Worm (Caenorhabditis elegans): ENCODE measurements around the gene vha-6.

DNA sequence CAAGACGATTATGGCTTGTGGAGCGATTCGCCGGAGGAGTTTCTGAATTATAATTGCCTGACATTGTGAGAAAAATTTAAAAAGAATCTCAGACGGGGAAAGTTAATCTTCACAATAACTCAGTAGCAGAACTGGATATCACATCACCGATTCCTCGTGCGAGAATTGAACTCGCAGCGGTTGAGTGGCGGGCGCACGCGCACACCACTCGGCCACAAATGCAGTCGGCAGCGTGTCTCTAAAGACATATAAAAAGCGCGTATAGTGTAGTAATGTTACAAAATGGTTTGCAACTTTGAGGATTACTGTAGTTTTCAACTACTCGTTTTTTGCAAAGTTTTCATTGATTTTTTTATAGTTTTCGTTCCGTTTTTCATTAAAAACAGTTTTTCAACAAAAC is 46.3 kb upstream of the vha-6 start:
- peak; percentile 15 for TF ChIP-seq R02D3.7 (tag; optimal IDR thresholded peaks at IDR 0.05)
- no peak for TF ChIP-seq zag-1 (tag; optimal IDR thresholded peaks at IDR 0.05)
- TF ChIP-seq ama-1 (optimal IDR thresholded peaks at IDR 0.05): no peak
- peak in 1 of 2 experiments; percentile 87 for TF ChIP-seq lsy-2 (tag; optimal IDR thresholded peaks at IDR 0.05)
- TF ChIP-seq egl-43 (GFP tag; IDR thresholded peaks at IDR 0.05): peak; percentile 99
- TF ChIP-seq pha-4 (GFP tag; IDR thresholded peaks at IDR 0.05): peak; percentile 96
- TF ChIP-seq pha-4 (tag; optimal IDR thresholded peaks at IDR 0.05): no peak
- TF ChIP-seq pqm-1 (tag; optimal IDR thresholded peaks at IDR 0.05): no peak
- TF ChIP-seq aha-1 (tag): peak; percentile 98
- TF ChIP-seq D1046.2 (GFP tag; IDR thresholded peaks at IDR 0.05): peak; percentile 95
- peak; percentile 34 for TF ChIP-seq fkh-10 (GFP tag; optimal IDR thresholded peaks at IDR 0.05)

All from whole organism, L4 larva.